Worm (Caenorhabditis elegans) whole organism, early embryonic: Measurements from ENCODE around the gene C15C8.4.

Experiments
- B0310.2 ChIP-seq: sonication (generic microtip); optimal IDR thresholded peaks from 2 replicates; lab custom pipeline; 2016; ENCODE audit warnings: mild to moderate bottlenecking, missing genetic modification characterization, missing compliant biosample characterization
- F13C5.2 ChIP-seq: sonication (generic microtip); optimal IDR thresholded peaks from 2 replicates; lab custom pipeline; 2017; ENCODE audit warnings: mild to moderate bottlenecking, missing genetic modification characterization, inconsistent platforms, missing compliant biosample characterization
- ama-1 ChIP-seq: fragments of 150-350 bp; optimal IDR thresholded peaks from 2 replicates; lab custom pipeline; 2014
- ceh-13 ChIP-seq: fragments of 200-800 bp; sonication (Bioruptor generic); optimal IDR thresholded peaks from 2 replicates; lab custom pipeline; 2018; ENCODE audit warnings: mild to moderate bottlenecking, missing genetic modification characterization, missing compliant biosample characterization
- flt-1 ChIP-seq: fragments of 200-800 bp; sonication (Bioruptor generic); IDR thresholded peaks from 2 replicates; pipeline ENCODE4 v1.3.6; 2022; ENCODE audit warnings: missing genetic modification characterization, missing compliant biosample characterization
- sea-1 ChIP-seq: fragments of 200-800 bp; sonication (Bioruptor generic); conservative IDR thresholded peaks from 2 replicates; pipeline ENCODE4 v1.3.6; 2022; ENCODE audit warnings: missing genetic modification characterization, missing compliant biosample characterization

DNA sequence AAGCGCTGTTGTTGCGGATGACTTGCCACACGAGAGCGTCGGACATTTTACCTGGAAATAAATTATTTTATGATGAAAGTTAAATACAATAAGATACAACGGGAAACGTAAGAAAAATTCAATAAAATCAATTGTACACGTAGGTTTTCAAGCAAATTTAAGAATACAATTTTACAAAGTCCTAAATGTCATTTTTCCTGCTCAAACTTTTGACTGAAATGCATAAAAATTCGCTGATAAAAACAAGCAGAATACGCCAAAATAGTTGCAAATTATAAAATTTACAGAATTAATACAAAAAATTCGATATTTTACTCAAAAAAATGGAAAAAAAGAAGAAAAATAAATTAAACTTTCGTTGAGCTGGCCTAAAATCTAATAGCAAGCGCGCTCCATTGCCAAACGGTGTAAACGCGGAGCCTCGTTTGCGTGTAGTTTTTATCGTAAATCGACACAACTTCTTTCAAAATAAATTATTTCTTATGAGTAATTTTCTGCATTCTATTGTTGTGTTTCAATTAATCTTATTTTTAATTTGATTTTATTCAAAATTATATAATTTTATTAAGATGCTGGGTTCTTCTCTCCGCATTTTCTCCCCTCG lies 19.1 kb downstream of the C15C8.4 start, which contains the start of the genes rpl-28 and mrpl-49:
- TF ChIP-seq ama-1 (no peak), F13C5.2 (peak; percentile 33), B0310.2 (no peak), flt-1 (GFP tag; lab: Robert Waterston, UW) (no peak), ceh-13 (GFP tag; lab: Kevin White, UChicago) (no peak), sea-1 (no peak)
